Worm (Caenorhabditis elegans) whole organism, L4 larva: ENCODE data around the gene C17H12.11.

Source experiments
- D1046.2 ChIP-seq: fragments of 200-800 bp; sonication (Bioruptor generic); IDR thresholded peaks from 2 replicates; pipeline ENCODE4 v1.3.6; 2022; ENCODE audit warnings: missing genetic modification characterization, missing compliant biosample characterization
- F10B5.3 ChIP-seq: sonication (generic microtip); optimal IDR thresholded peaks from 2 replicates; lab custom pipeline; 2016; ENCODE audit warnings: mild to moderate bottlenecking, missing genetic modification characterization, missing compliant biosample characterization
- F37D6.2 ChIP-seq: sonication (generic microtip); optimal IDR thresholded peaks from 2 replicates; lab custom pipeline; 2016; ENCODE audit warnings: mild to moderate bottlenecking, missing genetic modification characterization, missing compliant biosample characterization
- F44E2.7 ChIP-seq: fragments of 200-800 bp; sonication (Bioruptor generic); IDR thresholded peaks from 2 replicates; pipeline ENCODE4 v2.1.2; 2022; ENCODE audit warnings: missing genetic modification characterization, missing compliant biosample characterization
- T26A8.4 ChIP-seq: fragments of 200-800 bp; sonication (Bioruptor generic); IDR thresholded peaks from 2 replicates; pipeline ENCODE4 v1.3.6; 2022; ENCODE audit warnings: missing genetic modification characterization, missing compliant biosample characterization
- Y105C5A.15 ChIP-seq: fragments of 200-800 bp; sonication (Bioruptor generic); IDR thresholded peaks from 2 replicates; pipeline ENCODE4 v1.3.6; 2022; ENCODE audit warnings: missing genetic modification characterization, missing compliant biosample characterization
- Y48G9A.11 ChIP-seq: fragments of 200-800 bp; sonication (Bioruptor generic); IDR thresholded peaks from 2 replicates; pipeline ENCODE4 v1.3.6; 2022; ENCODE audit warnings: missing genetic modification reagents, missing genetic modification characterization, missing compliant biosample characterization
- Y75B8A.6 ChIP-seq: fragments of 200-800 bp; sonication (Bioruptor generic); IDR thresholded peaks from 2 replicates; pipeline ENCODE4 v1.3.6; 2022; ENCODE audit warnings: missing genetic modification reagents, missing genetic modification characterization, missing compliant biosample characterization
- ZK337.2 ChIP-seq: fragments of 200-800 bp; sonication (Bioruptor generic); IDR thresholded peaks from 2 replicates; pipeline ENCODE4 v1.3.6; 2022; ENCODE audit warnings: missing genetic modification reagents, missing genetic modification characterization, missing compliant biosample characterization
- aly-2 ChIP-seq: sonication (generic microtip); optimal IDR thresholded peaks from 2 replicates; lab custom pipeline; 2018; ENCODE audit warnings: missing biosample characterization, missing genetic modification characterization
- ceh-20 ChIP-seq: fragments of 200-800 bp; sonication (Bioruptor generic); IDR thresholded peaks from 2 replicates; pipeline ENCODE4 v1.3.6; 2022; ENCODE audit warnings: missing genetic modification reagents, missing genetic modification characterization, missing compliant biosample characterization
- ceh-62 ChIP-seq: sonication (generic microtip); optimal IDR thresholded peaks from 2 replicates; lab custom pipeline; 2017; ENCODE audit warnings: missing biosample characterization, missing genetic modification characterization
- ces-1 ChIP-seq: fragments of 150-350 bp; sonication (generic microtip); optimal IDR thresholded peaks from 4 replicates; lab custom pipeline; 2014; ENCODE audit warnings: missing biosample characterization, missing genetic modification reagents, missing genetic modification characterization
- daf-12 ChIP-seq: fragments of 150-350 bp; optimal IDR thresholded peaks from 2 replicates; lab custom pipeline; 2014; ENCODE audit warnings: missing biosample characterization, missing genetic modification reagents, missing genetic modification characterization
- daf-19 ChIP-seq: fragments of 200-800 bp; sonication (Bioruptor generic); conservative IDR thresholded peaks from 2 replicates; pipeline ENCODE4 v1.3.6; 2022; ENCODE audit warnings: missing genetic modification characterization, missing compliant biosample characterization
- daf-8 ChIP-seq: fragments of 200-800 bp; sonication (Bioruptor generic); IDR thresholded peaks from 2 replicates; pipeline ENCODE4 v1.3.6; 2022; ENCODE audit warnings: missing genetic modification characterization, missing compliant biosample characterization
- dmd-9 ChIP-seq: fragments of 200-800 bp; sonication (Bioruptor generic); IDR thresholded peaks from 2 replicates; pipeline ENCODE4 v1.3.6; 2022; ENCODE audit warnings: missing genetic modification reagents, missing genetic modification characterization, missing compliant biosample characterization
- dve-1 ChIP-seq: sonication (generic microtip); optimal IDR thresholded peaks from 2 replicates; lab custom pipeline; 2017; ENCODE audit warnings: antibody characterized with exemption, mild to moderate bottlenecking, missing genetic modification characterization, missing compliant biosample characterization; ENCODE audit not compliant: insufficient read depth
- egl-27 ChIP-seq: sonication (generic microtip); optimal IDR thresholded peaks from 3 replicates; lab custom pipeline; 2017; ENCODE audit warnings: missing biosample characterization, missing genetic modification reagents, missing genetic modification characterization
- fkh-10 ChIP-seq: fragments of 150-350 bp; optimal IDR thresholded peaks from 2 replicates; lab custom pipeline; 2014; ENCODE audit warnings: missing biosample characterization, missing genetic modification reagents, missing genetic modification characterization
- hif-1 ChIP-seq, 2 experiments: sonication (generic microtip); optimal IDR thresholded peaks; 2 replicates each; lab custom pipeline; 2016 to 2017; ENCODE audit warnings: missing compliant biosample characterization in 2 of 2, missing genetic modification characterization in 2 of 2, missing genetic modification reagents in 2 of 2, missing genotype in 2 of 2, mild to moderate bottlenecking in 1 of 2
- hlh-11 ChIP-seq: fragments of 200-800 bp; sonication (Bioruptor generic); optimal IDR thresholded peaks from 2 replicates; lab custom pipeline; 2018; ENCODE audit warnings: mild to moderate bottlenecking, missing genetic modification characterization, missing compliant biosample characterization
- jun-1 ChIP-seq: fragments of 150-350 bp; optimal IDR thresholded peaks from 2 replicates; lab custom pipeline; 2014; ENCODE audit warnings: missing biosample characterization, missing genetic modification reagents, missing genetic modification characterization
- lim-7 ChIP-seq: fragments of 200-800 bp; sonication (Bioruptor generic); IDR thresholded peaks from 2 replicates; pipeline ENCODE4 v1.3.6; 2022; ENCODE audit warnings: missing genetic modification characterization, missing compliant biosample characterization
- lin-13 ChIP-seq: fragments of 150-350 bp; optimal IDR thresholded peaks from 2 replicates; lab custom pipeline; 2014; ENCODE audit warnings: missing biosample characterization, missing genetic modification reagents, missing genetic modification characterization
- lin-15B ChIP-seq: fragments of 150-350 bp; sonication (generic microtip); optimal IDR thresholded peaks from 3 replicates; lab custom pipeline; 2014; ENCODE audit warnings: missing biosample characterization, missing genetic modification characterization
- lin-38 ChIP-seq: fragments of 200-800 bp; sonication (Bioruptor generic); IDR thresholded peaks from 2 replicates; pipeline ENCODE4 v1.3.6; 2022; ENCODE audit warnings: missing genetic modification reagents, missing genetic modification characterization, missing compliant biosample characterization
- lin-39 ChIP-seq: fragments of 150-350 bp; optimal IDR thresholded peaks from 2 replicates; lab custom pipeline; 2014; ENCODE audit warnings: missing biosample characterization, missing genetic modification reagents, missing genetic modification characterization
- lsy-2 ChIP-seq, 2 experiments: fragments of 150-350 bp in 1 of 2; sonication (generic microtip) in 1 of 2; optimal IDR thresholded peaks; 2 replicates each; lab custom pipeline; 2014 to 2017; ENCODE audit warnings: missing biosample characterization in 2 of 2, missing genetic modification characterization in 2 of 2
- madf-5 ChIP-seq, 2 experiments: fragments of 200-800 bp; sonication (Bioruptor generic); IDR thresholded peaks; 2 replicates each; pipeline ENCODE4 v1.3.6; 2022; ENCODE audit warnings: missing compliant biosample characterization in 2 of 2, missing genetic modification characterization in 2 of 2
- madf-9 ChIP-seq: fragments of 200-800 bp; sonication (Bioruptor generic); conservative IDR thresholded peaks from 2 replicates; pipeline ENCODE4 v1.3.6; 2022; ENCODE audit warnings: missing genetic modification reagents, missing genetic modification characterization, missing compliant biosample characterization
- mdl-1 ChIP-seq, 2 experiments: fragments of 150-350 bp in 1 of 2; sonication (generic microtip) in 1 of 2; optimal IDR thresholded peaks; 2 replicates each; lab custom pipeline; 2014 to 2017; ENCODE audit warnings: missing biosample characterization in 2 of 2, missing genetic modification characterization in 2 of 2
- mes-2 ChIP-seq: sonication (generic microtip); optimal IDR thresholded peaks from 2 replicates; lab custom pipeline; 2016; ENCODE audit warnings: missing genotype, mild to moderate bottlenecking, missing genetic modification characterization, missing compliant biosample characterization; ENCODE audit not compliant: poor library complexity, severe bottlenecking
- mxl-3 ChIP-seq: fragments of 200-800 bp; sonication (Bioruptor generic); optimal IDR thresholded peaks from 2 replicates; lab custom pipeline; 2018; ENCODE audit warnings: mild to moderate bottlenecking, missing genetic modification characterization, missing compliant biosample characterization
- nhr-102 ChIP-seq: sonication (generic microtip); optimal IDR thresholded peaks from 2 replicates; lab custom pipeline; 2016; ENCODE audit warnings: mild to moderate bottlenecking, missing genetic modification characterization, moderate library complexity, missing compliant biosample characterization
- nhr-111 ChIP-seq: fragments of 200-800 bp; sonication (Bioruptor generic); optimal IDR thresholded peaks from 2 replicates; lab custom pipeline; 2018; ENCODE audit warnings: mild to moderate bottlenecking, missing genetic modification characterization, missing compliant biosample characterization
- nhr-25 ChIP-seq: sonication (generic microtip); optimal IDR thresholded peaks from 2 replicates; lab custom pipeline; 2017; ENCODE audit warnings: missing genetic modification characterization, mild to moderate bottlenecking, missing compliant biosample characterization, antibody characterized with exemption, moderate library complexity, borderline replicate concordance; ENCODE audit not compliant: insufficient read depth
- nhr-6 ChIP-seq: fragments of 150-350 bp; optimal IDR thresholded peaks from 2 replicates; lab custom pipeline; 2014; ENCODE audit warnings: missing biosample characterization, missing genetic modification characterization
- nhr-77 ChIP-seq: fragments of 150-350 bp; optimal IDR thresholded peaks from 2 replicates; lab custom pipeline; 2014; ENCODE audit warnings: missing biosample characterization, missing genetic modification characterization
- php-3 ChIP-seq: fragments of 200-800 bp; sonication (Bioruptor generic); IDR thresholded peaks from 2 replicates; pipeline ENCODE4 v1.3.6; 2022; ENCODE audit warnings: missing genetic modification reagents, missing genetic modification characterization, missing compliant biosample characterization
- pqm-1 ChIP-seq: sonication (generic microtip); optimal IDR thresholded peaks from 2 replicates; lab custom pipeline; 2017; ENCODE audit warnings: missing biosample characterization, missing genetic modification characterization
- rbr-2 ChIP-seq: sonication (generic microtip); optimal IDR thresholded peaks from 2 replicates; lab custom pipeline; 2016; ENCODE audit warnings: missing genotype, missing genetic modification characterization, missing compliant biosample characterization
- saeg-2 ChIP-seq: fragments of 200-800 bp; sonication (Bioruptor generic); IDR thresholded peaks from 2 replicates; pipeline ENCODE4 v1.3.6; 2022; ENCODE audit warnings: missing genetic modification reagents, missing genetic modification characterization, missing compliant biosample characterization
- skn-1 ChIP-seq: fragments of 150-350 bp; optimal IDR thresholded peaks from 2 replicates; lab custom pipeline; 2014; ENCODE audit warnings: missing biosample characterization, missing genetic modification characterization
- snpc-4 ChIP-seq: fragments of 150-350 bp; optimal IDR thresholded peaks from 2 replicates; lab custom pipeline; 2014; ENCODE audit warnings: missing biosample characterization, missing genetic modification characterization
- spr-1 ChIP-seq: sonication (generic microtip); optimal IDR thresholded peaks from 2 replicates; lab custom pipeline; 2016; ENCODE audit warnings: mild to moderate bottlenecking, missing genetic modification characterization, missing compliant biosample characterization
- spr-3 ChIP-seq: fragments of 200-800 bp; sonication (Bioruptor generic); optimal IDR thresholded peaks from 2 replicates; lab custom pipeline; 2018; ENCODE audit warnings: mild to moderate bottlenecking, missing genetic modification characterization, missing compliant biosample characterization
- tra-1 ChIP-seq: fragments of 200-800 bp; sonication (Bioruptor generic); IDR thresholded peaks from 2 replicates; pipeline ENCODE4 v1.3.6; 2022; ENCODE audit warnings: missing genetic modification reagents, missing genetic modification characterization, missing compliant biosample characterization
- unc-39 ChIP-seq: sonication (generic microtip); optimal IDR thresholded peaks from 2 replicates; lab custom pipeline; 2017; ENCODE audit warnings: missing biosample characterization, missing genetic modification characterization
- zfp-2 ChIP-seq: sonication (generic microtip); optimal IDR thresholded peaks from 2 replicates; lab custom pipeline; 2016; ENCODE audit warnings: mild to moderate bottlenecking, missing genetic modification characterization, missing compliant biosample characterization
- zip-2 ChIP-seq: fragments of 150-350 bp; optimal IDR thresholded peaks from 2 replicates; lab custom pipeline; 2014; ENCODE audit warnings: missing biosample characterization, missing genetic modification characterization
- ztf-11 ChIP-seq: fragments of 150-350 bp; optimal IDR thresholded peaks from 2 replicates; lab custom pipeline; 2014; ENCODE audit warnings: missing biosample characterization, missing genetic modification characterization

Gene C17H12.11

ce11 chrIV:6785873-6786272 is 16.3 kb upstream of the C17H12.11 start (continued):
- TF ChIP-seq php-3 (no peak), mes-2 (tag; lab: Kevin White, UChicago) (peak; percentile 68), daf-8 (no peak), Y75B8A.6 (GFP tag; lab: Robert Waterston, UW) (no peak), mxl-3 (GFP tag; lab: Kevin White, UChicago) (peak; percentile 40), snpc-4 (tag; lab: Kevin White, UChicago) (no peak), fkh-10 (no peak), dve-1 (tag; lab: Kevin White, UChicago) (peak; percentile 84), egl-27 (tag; lab: Kevin White, UChicago) (no peak), lim-7 (GFP tag; lab: Robert Waterston, UW) (no peak), saeg-2 (GFP tag; lab: Robert Waterston, UW) (no peak), F37D6.2 (tag; lab: Kevin White, UChicago) (peak; percentile 38), nhr-102 (tag; lab: Kevin White, UChicago) (peak; percentile 18), nhr-111 (no peak), nhr-25 (tag; lab: Kevin White, UChicago) (peak; percentile 22), lin-39 (tag; lab: Kevin White, UChicago) (no peak), Y48G9A.11 (GFP tag; lab: Robert Waterston, UW) (no peak), hlh-11 (peak; percentile 90), aly-2 (tag; lab: Kevin White, UChicago) (no peak), skn-1 (tag; lab: Kevin White, UChicago) (no peak), D1046.2 (GFP tag; lab: Robert Waterston, UW) (no peak), lin-13 (GFP tag; lab: Kevin White, UChicago) (peak; percentile 37), zfp-2 (tag; lab: Kevin White, UChicago) (no peak), daf-19 (GFP tag; lab: Robert Waterston, UW) (no peak), spr-3 (GFP tag; lab: Kevin White, UChicago) (no peak), nhr-6 (tag; lab: Kevin White, UChicago) (peak; percentile 13), Y105C5A.15 (no peak), dmd-9 (GFP tag; lab: Robert Waterston, UW) (no peak), lin-15B (tag; lab: Kevin White, UChicago) (no peak), unc-39 (tag; lab: Kevin White, UChicago) (no peak), F10B5.3 (tag; lab: Kevin White, UChicago) (no peak), F44E2.7 (GFP tag; lab: Robert Waterston, UW) (no peak), ztf-11 (tag; lab: Kevin White, UChicago) (no peak), madf-9 (GFP tag; lab: Robert Waterston, UW) (no peak), mdl-1 (tag; optimal IDR thresholded peaks at IDR 0.05; lab: Kevin White, UChicago) (peak in 1 of 2 experiments; percentile 27), zip-2 (tag; lab: Kevin White, UChicago) (no peak), lin-38 (GFP tag; lab: Robert Waterston, UW) (peak; percentile 52), daf-12 (tag; lab: Kevin White, UChicago) (no peak), ZK337.2 (GFP tag; lab: Robert Waterston, UW) (no peak), ceh-62 (tag; lab: Kevin White, UChicago) (no peak), pqm-1 (peak; percentile 5), nhr-77 (tag; lab: Kevin White, UChicago) (no peak), madf-5 (GFP tag; IDR thresholded peaks at IDR 0.05; lab: Robert Waterston, UW) (no peak), jun-1 (tag; lab: Kevin White, UChicago) (no peak), ceh-20 (GFP tag; lab: Robert Waterston, UW) (peak; percentile 54; the same call in 1 of the 2 replicates), rbr-2 (tag; lab: Kevin White, UChicago) (peak; percentile 77), T26A8.4 (GFP tag; lab: Robert Waterston, UW) (peak; percentile 59), ces-1 (GFP tag; lab: Kevin White, UChicago) (no peak), hif-1 (tag; optimal IDR thresholded peaks at IDR 0.05; lab: Kevin White, UChicago) (peak in 1 of 2 experiments; percentile 49), lsy-2 (tag; optimal IDR thresholded peaks at IDR 0.05; lab: Kevin White, UChicago) (peak in 1 of 2 experiments; percentile 76), spr-1 (no peak), tra-1 (GFP tag; lab: Robert Waterston, UW) (peak; percentile 57; the same call in 1 of the 2 replicates)
